Fruit fly (Drosophila melanogaster) whole organism, embryonic: ENCODE data around the gene CG2021.

Experiments used
- ATbp ChIP-seq: fragments of 200-800 bp; sonication (Bioruptor generic); optimal IDR thresholded peaks from 2 replicates; lab custom pipeline; 2017; ENCODE audit warnings: missing biosample characterization, mild to moderate bottlenecking, missing genetic modification characterization, missing genetic modification reagents
- Bdp1 ChIP-seq: fragments of 200-800 bp; sonication (Bioruptor generic); optimal IDR thresholded peaks from 3 replicates; lab custom pipeline; 2016; ENCODE audit warnings: missing biosample characterization, missing genetic modification characterization
- Blimp-1 ChIP-seq: fragments of 200-800 bp; sonication (Bioruptor generic); optimal IDR thresholded peaks from 3 replicates; lab custom pipeline; 2018; ENCODE audit warnings: missing biosample characterization, missing genetic modification characterization, mild to moderate bottlenecking, moderate library complexity, missing genetic modification reagents
- CG1024 ChIP-seq: fragments of 200-800 bp; sonication (Bioruptor generic); IDR thresholded peaks from 2 replicates; pipeline ENCODE4 v1.3.6; 2022; ENCODE audit warnings: missing biosample characterization, missing genetic modification characterization
- CG10366 ChIP-seq: fragments of 200-800 bp; sonication (Bioruptor generic); IDR thresholded peaks from 2 replicates; pipeline ENCODE4 v1.3.6; 2022; ENCODE audit warnings: missing biosample characterization, missing genetic modification characterization
- CG10431 ChIP-seq: fragments of 200-800 bp; sonication (Bioruptor generic); optimal IDR thresholded peaks from 3 replicates; lab custom pipeline; 2018; ENCODE audit warnings: missing biosample characterization, mild to moderate bottlenecking, missing genetic modification characterization
- CG10979 ChIP-seq: fragments of 200-800 bp; sonication (Bioruptor generic); optimal IDR thresholded peaks from 2 replicates; lab custom pipeline; 2018; ENCODE audit warnings: missing biosample characterization, mild to moderate bottlenecking, missing genetic modification characterization, moderate library complexity
- CG11247 ChIP-seq: fragments of 200-800 bp; sonication (Bioruptor generic); IDR thresholded peaks from 2 replicates; pipeline ENCODE4 v1.3.6; 2022; ENCODE audit warnings: missing biosample characterization, missing genetic modification characterization
- CG13123 ChIP-seq: fragments of 200-800 bp; sonication (Bioruptor generic); optimal IDR thresholded peaks from 2 replicates; lab custom pipeline; 2016; ENCODE audit warnings: missing biosample characterization, missing genetic modification characterization
- CG13287 ChIP-seq: fragments of 200-800 bp; sonication (Bioruptor generic); IDR thresholded peaks from 2 replicates; pipeline ENCODE4 v1.3.6; 2022; ENCODE audit warnings: missing biosample characterization, missing genetic modification characterization; ENCODE audit not compliant: partially characterized antibody
- CG13424 ChIP-seq: fragments of 200-800 bp; sonication (Bioruptor generic); optimal IDR thresholded peaks from 2 replicates; lab custom pipeline; 2019; ENCODE audit warnings: missing biosample characterization, mild to moderate bottlenecking, missing genetic modification characterization, moderate library complexity
- CG13894 ChIP-seq: fragments of 200-800 bp; sonication (Bioruptor generic); optimal IDR thresholded peaks from 3 replicates; lab custom pipeline; 2018; ENCODE audit warnings: missing biosample characterization, mild to moderate bottlenecking, missing genetic modification characterization, moderate library complexity
- CG14667 ChIP-seq: fragments of 200-800 bp; sonication (Bioruptor generic); IDR thresholded peaks from 2 replicates; pipeline ENCODE4 v1.3.6; 2022; ENCODE audit warnings: missing biosample characterization, missing genetic modification characterization
- CG15073 ChIP-seq: fragments of 200-800 bp; sonication (Bioruptor generic); optimal IDR thresholded peaks from 2 replicates; lab custom pipeline; 2016; ENCODE audit warnings: missing biosample characterization, missing genetic modification characterization
- CG15269 ChIP-seq: fragments of 200-800 bp; sonication (Bioruptor generic); optimal IDR thresholded peaks from 2 replicates; lab custom pipeline; 2018; ENCODE audit warnings: missing biosample characterization, mild to moderate bottlenecking, missing genetic modification characterization, moderate library complexity
- CG15479 ChIP-seq: fragments of 200-800 bp; sonication (Bioruptor generic); optimal IDR thresholded peaks from 3 replicates; lab custom pipeline; 2019; ENCODE audit warnings: missing biosample characterization, mild to moderate bottlenecking, missing genetic modification characterization, moderate library complexity
- CG15601 ChIP-seq: fragments of 200-800 bp; sonication (Bioruptor generic); optimal IDR thresholded peaks from 3 replicates; lab custom pipeline; 2019; ENCODE audit warnings: missing biosample characterization, mild to moderate bottlenecking, missing genetic modification characterization, moderate library complexity
- CG16815 ChIP-seq: fragments of 200-800 bp; sonication (Bioruptor generic); optimal IDR thresholded peaks from 3 replicates; lab custom pipeline; 2017; ENCODE audit warnings: missing biosample characterization, mild to moderate bottlenecking, missing genetic modification characterization
- CG17359 ChIP-seq: fragments of 200-800 bp; sonication (Bioruptor generic); optimal IDR thresholded peaks from 3 replicates; lab custom pipeline; 2018; ENCODE audit warnings: missing biosample characterization, mild to moderate bottlenecking, missing genetic modification characterization, moderate library complexity
- CG1832 ChIP-seq: fragments of 200-800 bp; sonication (Bioruptor generic); optimal IDR thresholded peaks from 2 replicates; lab custom pipeline; 2017; ENCODE audit warnings: missing biosample characterization, mild to moderate bottlenecking, missing genetic modification characterization, inconsistent platforms
- CG18599 ChIP-seq: fragments of 200-800 bp; sonication (Bioruptor generic); optimal IDR thresholded peaks from 3 replicates; lab custom pipeline; 2017; ENCODE audit warnings: missing biosample characterization, missing genetic modification characterization, mild to moderate bottlenecking, moderate library complexity, missing genetic modification reagents
- CG43689 ChIP-seq: fragments of 200-800 bp; sonication (Bioruptor generic); IDR thresholded peaks from 2 replicates; pipeline ENCODE4 v1.3.6; 2022; ENCODE audit warnings: missing biosample characterization, missing genetic modification characterization
- CG9215 ChIP-seq: fragments of 200-800 bp; sonication (Bioruptor generic); IDR thresholded peaks from 2 replicates; pipeline ENCODE4 v1.3.6; 2022; ENCODE audit warnings: missing biosample characterization, missing genetic modification characterization
- CG9609 ChIP-seq: fragments of 200-800 bp; sonication (Bioruptor generic); optimal IDR thresholded peaks from 3 replicates; lab custom pipeline; 2016; ENCODE audit warnings: missing biosample characterization, missing genetic modification characterization
- CrebB ChIP-seq: fragments of 200-800 bp; sonication (Bioruptor generic); optimal IDR thresholded peaks from 3 replicates; lab custom pipeline; 2018; ENCODE audit warnings: missing biosample characterization, mild to moderate bottlenecking, missing genetic modification characterization
- Dll ChIP-seq: fragments of 200-800 bp; sonication (Bioruptor generic); IDR thresholded peaks from 4 replicates; pipeline ENCODE4 v1.3.6; 2022; ENCODE audit warnings: missing biosample characterization, missing genetic modification characterization; ENCODE audit not compliant: partially characterized antibody
- Eip74EF ChIP-seq, 2 experiments: fragments of 200-800 bp in 1 of 2; fragments of >200 bp in 1 of 2; sonication (Bioruptor generic) in 1 of 2; optimal IDR thresholded peaks; 2 replicates each; lab custom pipeline; 2017 to 2019; ENCODE audit warnings: missing biosample characterization in 2 of 2, missing genetic modification characterization in 2 of 2, mild to moderate bottlenecking in 1 of 2, moderate library complexity in 1 of 2
- Elba2 ChIP-seq: fragments of 200-800 bp; sonication (Bioruptor generic); optimal IDR thresholded peaks from 3 replicates; lab custom pipeline; 2016; ENCODE audit warnings: missing biosample characterization, missing genetic modification characterization
- Hey ChIP-seq: fragments of 200-800 bp; sonication (Bioruptor generic); optimal IDR thresholded peaks from 3 replicates; lab custom pipeline; 2018; ENCODE audit warnings: missing biosample characterization, mild to moderate bottlenecking, missing genetic modification characterization
- Lim3 ChIP-seq: fragments of 200-800 bp; sonication (Bioruptor generic); IDR thresholded peaks from 2 replicates; pipeline ENCODE4 v1.3.6; 2022; ENCODE audit warnings: missing biosample characterization, missing genetic modification characterization
- Meics ChIP-seq: fragments of 200-800 bp; sonication (Bioruptor generic); optimal IDR thresholded peaks from 2 replicates; lab custom pipeline; 2017; ENCODE audit warnings: missing biosample characterization, mild to moderate bottlenecking, missing genetic modification characterization
- Mes4 ChIP-seq: fragments of 200-800 bp; sonication (Bioruptor generic); optimal IDR thresholded peaks from 2 replicates; lab custom pipeline; 2016; ENCODE audit warnings: missing biosample characterization, missing genetic modification characterization
- NC2β ChIP-seq: fragments of 200-800 bp; sonication (Bioruptor generic); optimal IDR thresholded peaks from 2 replicates; lab custom pipeline; 2016; ENCODE audit warnings: missing biosample characterization, missing genetic modification characterization
- Oli ChIP-seq: fragments of 200-800 bp; sonication (Bioruptor generic); optimal IDR thresholded peaks from 2 replicates; lab custom pipeline; 2018; ENCODE audit warnings: missing biosample characterization, mild to moderate bottlenecking, missing genetic modification characterization, moderate library complexity
- Ptx1 ChIP-seq: fragments of 200-800 bp; sonication (Bioruptor generic); IDR thresholded peaks from 2 replicates; pipeline ENCODE4 v1.3.6; 2022; ENCODE audit warnings: missing biosample characterization, missing genetic modification characterization
- Sox102F ChIP-seq: fragments of 200-800 bp; sonication (Bioruptor generic); optimal IDR thresholded peaks from 2 replicates; lab custom pipeline; 2018; ENCODE audit warnings: missing biosample characterization, mild to moderate bottlenecking, missing genetic modification characterization, moderate library complexity
- ac ChIP-seq: fragments of 200-800 bp; sonication (Bioruptor generic); optimal IDR thresholded peaks from 3 replicates; lab custom pipeline; 2017; ENCODE audit warnings: missing biosample characterization, mild to moderate bottlenecking, missing genetic modification characterization
- ara ChIP-seq: fragments of 200-800 bp; sonication (Bioruptor generic); IDR thresholded peaks from 2 replicates; pipeline ENCODE4 v1.3.6; 2022; ENCODE audit warnings: missing biosample characterization, missing genetic modification characterization
- bowl ChIP-seq: fragments of 200-800 bp; sonication (Bioruptor generic); IDR thresholded peaks from 2 replicates; pipeline ENCODE4 v1.3.6; 2022; ENCODE audit warnings: missing biosample characterization, missing genetic modification characterization
- caup ChIP-seq: fragments of 200-800 bp; sonication (Bioruptor generic); optimal IDR thresholded peaks from 3 replicates; lab custom pipeline; 2017; ENCODE audit warnings: missing biosample characterization, mild to moderate bottlenecking, missing genetic modification characterization, moderate library complexity; ENCODE audit not compliant: severe bottlenecking
- disco-r ChIP-seq: fragments of 200-800 bp; sonication (Bioruptor generic); optimal IDR thresholded peaks from 2 replicates; lab custom pipeline; 2016; ENCODE audit warnings: missing biosample characterization, missing genetic modification characterization
- grn ChIP-seq: fragments of 200-800 bp; sonication (Bioruptor generic); optimal IDR thresholded peaks from 3 replicates; lab custom pipeline; 2017; ENCODE audit warnings: missing biosample characterization, missing genetic modification characterization
- mam ChIP-seq: fragments of 200-800 bp; sonication (Bioruptor generic); optimal IDR thresholded peaks from 3 replicates; lab custom pipeline; 2016; ENCODE audit warnings: missing biosample characterization, missing genetic modification characterization
- nau ChIP-seq: fragments of 200-800 bp; sonication (Bioruptor generic); optimal IDR thresholded peaks from 3 replicates; lab custom pipeline; 2017; ENCODE audit warnings: missing biosample characterization, mild to moderate bottlenecking, missing genetic modification characterization, missing genetic modification reagents
- sens ChIP-seq: fragments of 200-800 bp; sonication (Bioruptor generic); peaks from one replicate; lab custom pipeline; 2016; ENCODE audit warnings: missing biosample characterization, missing genetic modification characterization
- so ChIP-seq: fragments of 200-800 bp; sonication (Bioruptor generic); IDR thresholded peaks from 3 replicates; pipeline ENCODE4 v1.3.6; 2022; ENCODE audit warnings: missing biosample characterization, missing genetic modification characterization
- twi ChIP-seq: fragments of 200-800 bp; optimal IDR thresholded peaks from 2 replicates; lab custom pipeline; 2019; ENCODE audit warnings: missing biosample characterization, mild to moderate bottlenecking, missing genetic modification characterization, moderate library complexity
- tx ChIP-seq: fragments of 200-800 bp; sonication (Bioruptor generic); optimal IDR thresholded peaks from 2 replicates; lab custom pipeline; 2016; ENCODE audit warnings: missing biosample characterization, missing genetic modification characterization
- unpg ChIP-seq: fragments of 200-800 bp; sonication (Bioruptor generic); optimal IDR thresholded peaks from 3 replicates; lab custom pipeline; 2018; ENCODE audit warnings: missing biosample characterization, mild to moderate bottlenecking, missing genetic modification characterization, moderate library complexity
- z ChIP-seq: fragments of 200-800 bp; sonication (Bioruptor generic); IDR thresholded peaks from 3 replicates; pipeline ENCODE4 v1.3.6; 2022; ENCODE audit warnings: missing biosample characterization, missing genetic modification characterization

Gene CG2021

dm6 chr3L:1808631-1809030 is 31.4 kb upstream of the CG2021 start (continued):
- peak; percentile 93 for TF ChIP-seq unpg (GFP tag; lab: Kevin White, UChicago)
- TF ChIP-seq CG43689 (GFP tag; lab: Robert Waterston, UW), result peak; percentile 75
- TF ChIP-seq mam, result peak; percentile 87
- TF ChIP-seq so (GFP tag; lab: Robert Waterston, UW), result peak; percentile 93
- TF ChIP-seq Oli (tag; lab: Kevin White, UChicago), result peak; percentile 87
- no peak for TF ChIP-seq CG18599 (GFP tag; lab: Kevin White, UChicago)
- peak; percentile 90 for TF ChIP-seq CG11247 (GFP tag; lab: Robert Waterston, UW)
- 0 out of 3 replicates have a peak, but pooled peaks have one; percentile 44 for TF ChIP-seq z (GFP tag; lab: Robert Waterston, UW)
- TF ChIP-seq Meics (GFP tag; lab: Kevin White, UChicago), result peak; percentile 89
- peak; percentile 83 for TF ChIP-seq Blimp-1 (GFP tag; lab: Kevin White, UChicago)
- TF ChIP-seq CG1024 (GFP tag; lab: Robert Waterston, UW), result peak; percentile 86
- TF ChIP-seq CG17359, result peak; percentile 91
- TF ChIP-seq CG10979 (tag; lab: Kevin White, UChicago), result peak; percentile 83
- peak; percentile 70 for TF ChIP-seq NC2β (GFP tag; lab: Kevin White, UChicago)
- peak; percentile 98 for TF ChIP-seq sens (GFP tag; lab: Kevin White, UChicago)
- peak; percentile 88 for TF ChIP-seq CG14667 (GFP tag; lab: Robert Waterston, UW)
- no peak for TF ChIP-seq CG1832 (GFP tag; lab: Kevin White, UChicago)
- TF ChIP-seq ac, result peak; percentile 7
- TF ChIP-seq CG15601 (tag; lab: Kevin White, UChicago), result peak; percentile 65
- TF ChIP-seq Dll (GFP tag; lab: Robert Waterston, UW), result no peak
- TF ChIP-seq twi (tag; lab: Kevin White, UChicago), result peak; percentile 42
- peak; percentile 88 for TF ChIP-seq ara
- TF ChIP-seq CrebB (tag; lab: Kevin White, UChicago), result peak; percentile 88
- TF ChIP-seq grn (GFP tag; lab: Kevin White, UChicago), result peak; percentile 82
- TF ChIP-seq CG13424, result peak; percentile 88
- peak; percentile 83 for TF ChIP-seq CG9609 (GFP tag; lab: Kevin White, UChicago)
- no peak for TF ChIP-seq CG15479 (GFP tag; lab: Kevin White, UChicago)
- TF ChIP-seq bowl, result peak; percentile 78
- TF ChIP-seq Elba2 (GFP tag; lab: Kevin White, UChicago), result no peak
- peak; percentile 70 for TF ChIP-seq CG16815 (GFP tag; lab: Kevin White, UChicago)
- TF ChIP-seq CG10431 (GFP tag; lab: Kevin White, UChicago), result no peak
- peak; percentile 80 for TF ChIP-seq disco-r (GFP tag; lab: Kevin White, UChicago)
- peak; percentile 89 for TF ChIP-seq Sox102F
- TF ChIP-seq CG13123, result peak; percentile 81
- peak; percentile 89 for TF ChIP-seq tx (GFP tag; lab: Kevin White, UChicago)
- peak; percentile 53 for TF ChIP-seq Lim3
- TF ChIP-seq CG10366 (GFP tag; lab: Robert Waterston, UW), result peak; percentile 91
- TF ChIP-seq CG9215 (GFP tag; lab: Robert Waterston, UW), result peak; percentile 82
- peak; percentile 95 for TF ChIP-seq CG15269 (tag; lab: Kevin White, UChicago)
- no peak for TF ChIP-seq nau (GFP tag; lab: Kevin White, UChicago)
- peak; percentile 28 for TF ChIP-seq CG15073 (GFP tag; lab: Kevin White, UChicago)
- peak in 1 of 2 experiments; percentile 76 for TF ChIP-seq Eip74EF (GFP tag; optimal IDR thresholded peaks at IDR 0.05; lab: Kevin White, UChicago)
- TF ChIP-seq Ptx1 (GFP tag; lab: Robert Waterston, UW), result peak; percentile 94
- TF ChIP-seq CG13894 (tag; lab: Kevin White, UChicago), result peak; percentile 85
- TF ChIP-seq caup (GFP tag; lab: Kevin White, UChicago), result peak; percentile 92
- no peak for TF ChIP-seq CG13287 (GFP tag; lab: Robert Waterston, UW)
- peak; percentile 73 for TF ChIP-seq Bdp1 (GFP tag; lab: Kevin White, UChicago)
- peak; percentile 83 for TF ChIP-seq ATbp (GFP tag; lab: Kevin White, UChicago)
- no peak for TF ChIP-seq Hey (tag; lab: Kevin White, UChicago)
- peak; percentile 81 for TF ChIP-seq Mes4
